Fruit fly (Drosophila melanogaster) whole organism: ENCODE measurements around the gene CG31207.

Experiments used
- Dll ChIP-seq: fragments of >200 bp; optimal IDR thresholded peaks from 2 replicates; lab custom pipeline; 2017
- EcR ChIP-seq, 2 experiments: fragments of >200 bp; optimal IDR thresholded peaks; 2 replicates each; lab custom pipeline; 2017; ENCODE audit warnings: missing biosample characterization in 2 of 2, missing genetic modification characterization in 2 of 2, missing genetic modification reagents in 2 of 2
- psq ChIP-seq: fragments of >200 bp; optimal IDR thresholded peaks from 2 replicates; lab custom pipeline; 2017

- no peak for TF ChIP-seq EcR (GFP tag; optimal IDR thresholded peaks at IDR 0.05; lab: Kevin White, UChicago)
- TF ChIP-seq Dll = no peak
- TF ChIP-seq psq = no peak
These were observed 22.9 kb upstream of the CG31207 start for dm6 chr3R:21069742-21070141.
